Worm (Caenorhabditis elegans) whole organism, L3 larva: ENCODE results near the gene C56G2.15.

Source experiments
- R02D3.7 ChIP-seq: fragments of 150-350 bp; optimal IDR thresholded peaks from 2 replicates; lab custom pipeline; 2014; ENCODE audit warnings: missing biosample characterization, missing genetic modification characterization
- ZK546.5 ChIP-seq: sonication (generic microtip); optimal IDR thresholded peaks from 2 replicates; lab custom pipeline; 2017; ENCODE audit warnings: missing biosample characterization, missing genetic modification characterization
- aly-2 ChIP-seq: fragments of 150-350 bp; optimal IDR thresholded peaks from 2 replicates; lab custom pipeline; 2014; ENCODE audit warnings: missing biosample characterization, missing genetic modification characterization
- ama-1 ChIP-seq: fragments of 150-350 bp; optimal IDR thresholded peaks from 2 replicates; lab custom pipeline; 2018
- ceh-16 ChIP-seq: sonication (generic microtip); optimal IDR thresholded peaks from 2 replicates; lab custom pipeline; 2017; ENCODE audit warnings: missing biosample characterization, missing genetic modification characterization
- ceh-28 ChIP-seq: fragments of 150-350 bp; optimal IDR thresholded peaks from 2 replicates; lab custom pipeline; 2014; ENCODE audit warnings: missing biosample characterization, missing genetic modification reagents, missing genetic modification characterization
- ceh-82 ChIP-seq: fragments of 150-350 bp; optimal IDR thresholded peaks from 2 replicates; lab custom pipeline; 2014; ENCODE audit warnings: missing biosample characterization, missing genetic modification characterization
- daf-12 ChIP-seq: fragments of 150-350 bp; optimal IDR thresholded peaks from 2 replicates; lab custom pipeline; 2014; ENCODE audit warnings: missing biosample characterization, missing genetic modification reagents, missing genetic modification characterization
- egl-27 ChIP-seq: sonication (generic microtip); optimal IDR thresholded peaks from 4 replicates; lab custom pipeline; 2017; ENCODE audit warnings: missing biosample characterization, missing genetic modification reagents, missing genetic modification characterization
- egl-5 ChIP-seq: fragments of 150-350 bp; optimal IDR thresholded peaks from 2 replicates; lab custom pipeline; 2017; ENCODE audit warnings: missing biosample characterization, missing genetic modification reagents, missing genetic modification characterization, inconsistent platforms
- elt-1 ChIP-seq: fragments of 150-350 bp; optimal IDR thresholded peaks from 2 replicates; lab custom pipeline; 2014; ENCODE audit warnings: missing biosample characterization, missing genetic modification characterization
- elt-2 ChIP-seq: sonication (generic microtip); optimal IDR thresholded peaks from 2 replicates; lab custom pipeline; 2016; ENCODE audit warnings: missing genetic modification reagents, mild to moderate bottlenecking, missing genetic modification characterization, missing compliant biosample characterization
- elt-3 ChIP-seq, 3 experiments: fragments of 150-350 bp in 1 of 3; sonication (generic microtip) in 2 of 3; optimal IDR thresholded peaks; 2 replicates in 2 of 3; 4 replicates in 1 of 3; lab custom pipeline; 2014 to 2017; ENCODE audit warnings: missing biosample characterization in 3 of 3, missing genetic modification characterization in 3 of 3
- eor-1 ChIP-seq, 2 experiments: fragments of 150-350 bp; optimal IDR thresholded peaks; 2 replicates each; lab custom pipeline; 2014 to 2018; ENCODE audit warnings: missing biosample characterization in 2 of 2, missing genetic modification characterization in 2 of 2
- fkh-10 ChIP-seq: sonication (generic microtip); optimal IDR thresholded peaks from 2 replicates; lab custom pipeline; 2017; ENCODE audit warnings: missing biosample characterization, missing genetic modification reagents, missing genetic modification characterization
- fos-1 ChIP-seq: fragments of 150-350 bp; optimal IDR thresholded peaks from 2 replicates; lab custom pipeline; 2014; ENCODE audit warnings: missing biosample characterization, missing genetic modification characterization
- hmg-11 ChIP-seq: sonication (generic microtip); optimal IDR thresholded peaks from 2 replicates; lab custom pipeline; 2016; ENCODE audit warnings: missing genetic modification characterization, missing compliant biosample characterization
- jun-1 ChIP-seq: fragments of 150-350 bp; optimal IDR thresholded peaks from 2 replicates; lab custom pipeline; 2014; ENCODE audit warnings: missing biosample characterization, missing genetic modification reagents, missing genetic modification characterization
- lin-15B ChIP-seq: fragments of 150-350 bp; optimal IDR thresholded peaks from 2 replicates; lab custom pipeline; 2014; ENCODE audit warnings: missing biosample characterization, missing genetic modification characterization
- lin-39 ChIP-seq: fragments of 150-350 bp; optimal IDR thresholded peaks from 2 replicates; lab custom pipeline; 2018; ENCODE audit warnings: missing biosample characterization, missing genetic modification reagents, missing genetic modification characterization
- lsy-12 ChIP-seq: sonication (generic microtip); optimal IDR thresholded peaks from 2 replicates; lab custom pipeline; 2016; ENCODE audit warnings: mild to moderate bottlenecking, missing genetic modification characterization, missing compliant biosample characterization
- mdl-1 ChIP-seq: fragments of 150-350 bp; optimal IDR thresholded peaks from 2 replicates; lab custom pipeline; 2014; ENCODE audit warnings: missing biosample characterization, missing genetic modification characterization
- mml-1 ChIP-seq: fragments of 150-350 bp; sonication (generic microtip); optimal IDR thresholded peaks from 3 replicates; lab custom pipeline; 2014; ENCODE audit warnings: missing biosample characterization, missing genetic modification characterization
- nfya-1 ChIP-seq: sonication (generic microtip); optimal IDR thresholded peaks from 2 replicates; lab custom pipeline; 2017; ENCODE audit warnings: missing genetic modification characterization, mild to moderate bottlenecking, missing compliant biosample characterization, antibody characterized with exemption, moderate library complexity; ENCODE audit not compliant: insufficient read depth
- nhr-11 ChIP-seq: fragments of 150-350 bp; optimal IDR thresholded peaks from 2 replicates; lab custom pipeline; 2014; ENCODE audit warnings: missing biosample characterization, missing genetic modification characterization
- nhr-12 ChIP-seq: fragments of 150-350 bp; optimal IDR thresholded peaks from 2 replicates; lab custom pipeline; 2014; ENCODE audit warnings: missing biosample characterization, missing genetic modification characterization
- nhr-23 ChIP-seq: fragments of 150-350 bp; optimal IDR thresholded peaks from 2 replicates; lab custom pipeline; 2014; ENCODE audit warnings: missing biosample characterization, missing genetic modification reagents, missing genetic modification characterization
- nhr-237 ChIP-seq: fragments of 150-350 bp; optimal IDR thresholded peaks from 2 replicates; lab custom pipeline; 2014; ENCODE audit warnings: missing biosample characterization, missing genetic modification characterization
- nhr-25 ChIP-seq: sonication (generic microtip); optimal IDR thresholded peaks from 2 replicates; lab custom pipeline; 2017; ENCODE audit warnings: missing biosample characterization, missing genetic modification characterization
- nhr-28 ChIP-seq: fragments of 150-350 bp; optimal IDR thresholded peaks from 2 replicates; lab custom pipeline; 2014; ENCODE audit warnings: missing biosample characterization, missing genetic modification characterization
- nhr-43 ChIP-seq: sonication (generic microtip); optimal IDR thresholded peaks from 2 replicates; lab custom pipeline; 2016; ENCODE audit warnings: mild to moderate bottlenecking, missing genetic modification characterization, missing compliant biosample characterization; ENCODE audit not compliant: poor library complexity, severe bottlenecking
- nhr-67 ChIP-seq: fragments of 150-350 bp; optimal IDR thresholded peaks from 2 replicates; lab custom pipeline; 2014; ENCODE audit warnings: missing biosample characterization, missing genetic modification characterization
- nhr-76 ChIP-seq: fragments of 150-350 bp; sonication (generic microtip); optimal IDR thresholded peaks from 5 replicates; lab custom pipeline; 2014; ENCODE audit warnings: missing biosample characterization, missing genetic modification characterization
- nhr-77 ChIP-seq: fragments of 150-350 bp; optimal IDR thresholded peaks from 2 replicates; lab custom pipeline; 2014; ENCODE audit warnings: missing biosample characterization, missing genetic modification characterization
- pha-4 ChIP-seq: fragments of 150-350 bp; optimal IDR thresholded peaks from 2 replicates; lab custom pipeline; 2014; ENCODE audit warnings: missing biosample characterization, missing genetic modification reagents, missing genetic modification characterization
- pqm-1 ChIP-seq: fragments of 150-350 bp; optimal IDR thresholded peaks from 2 replicates; lab custom pipeline; 2017; ENCODE audit warnings: missing biosample characterization, missing genetic modification characterization, inconsistent platforms
- sea-2 ChIP-seq: fragments of 150-350 bp; sonication (generic microtip); optimal IDR thresholded peaks from 4 replicates; lab custom pipeline; 2014; ENCODE audit warnings: missing biosample characterization, missing genetic modification reagents, missing genetic modification characterization
- skn-1 ChIP-seq: fragments of 150-350 bp; optimal IDR thresholded peaks from 2 replicates; lab custom pipeline; 2014; ENCODE audit warnings: missing biosample characterization, missing genetic modification characterization
- snpc-4 ChIP-seq: fragments of 150-350 bp; optimal IDR thresholded peaks from 2 replicates; lab custom pipeline; 2014; ENCODE audit warnings: missing biosample characterization, missing genetic modification characterization
- tbx-2 ChIP-seq: sonication (generic microtip); optimal IDR thresholded peaks from 2 replicates; lab custom pipeline; 2016; ENCODE audit warnings: mild to moderate bottlenecking, missing genetic modification characterization, missing compliant biosample characterization
- unc-39 ChIP-seq: sonication (generic microtip); optimal IDR thresholded peaks from 4 replicates; lab custom pipeline; 2017; ENCODE audit warnings: missing biosample characterization, missing genetic modification characterization
- unc-62 ChIP-seq: fragments of 150-350 bp; sonication (generic microtip); optimal IDR thresholded peaks from 4 replicates; lab custom pipeline; 2014; ENCODE audit warnings: missing biosample characterization, missing genetic modification reagents, missing genetic modification characterization
- zag-1 ChIP-seq: fragments of 150-350 bp; optimal IDR thresholded peaks from 2 replicates; lab custom pipeline; 2014; ENCODE audit warnings: missing biosample characterization, missing genetic modification characterization
- ztf-11 ChIP-seq: fragments of 150-350 bp; optimal IDR thresholded peaks from 2 replicates; lab custom pipeline; 2014; ENCODE audit warnings: missing biosample characterization, missing genetic modification characterization
- ztf-4 ChIP-seq: fragments of 150-350 bp; optimal IDR thresholded peaks from 2 replicates; lab custom pipeline; 2014; ENCODE audit warnings: missing biosample characterization, missing genetic modification characterization

C56G2.15 gene

DNA sequence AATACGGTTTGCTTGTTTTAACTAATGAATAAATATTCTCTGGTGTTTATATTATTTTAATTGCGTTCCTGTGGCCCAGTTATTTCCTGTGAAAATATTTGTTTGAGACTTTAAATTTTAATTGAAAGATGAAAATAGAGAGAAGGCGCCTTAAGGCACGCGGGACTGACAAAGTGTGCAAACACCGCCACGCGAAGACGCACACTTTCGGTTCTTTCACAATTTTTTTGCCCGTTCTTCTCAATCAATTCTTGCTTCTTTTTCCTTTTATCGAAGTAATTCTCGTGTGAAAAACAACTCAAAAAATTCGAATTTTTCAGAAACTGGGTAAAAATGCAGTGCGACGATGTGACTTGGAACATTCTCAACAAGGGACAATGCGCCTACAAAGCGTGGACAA lies 11.4 kb upstream of the C56G2.15 start, which contains the start of gene C16A3.6:
Gene C16A3.6 (plus strand): TSS at position 84 of the 400 bp plus-strand sequence.
- TF ChIP-seq R02D3.7 (tag; lab: Kevin White, UChicago): no peak
- TF ChIP-seq ama-1 (lab: Kevin White, UChicago): peak; percentile 75
- no peak for TF ChIP-seq unc-62 (GFP tag; lab: Kevin White, UChicago)
- no peak for TF ChIP-seq fos-1 (tag; lab: Kevin White, UChicago)
- peak; percentile 11 for TF ChIP-seq nhr-23 (tag; lab: Kevin White, UChicago)
- no peak for TF ChIP-seq aly-2 (tag; lab: Kevin White, UChicago)
- TF ChIP-seq ceh-82: no peak
- no peak for TF ChIP-seq skn-1 (tag; lab: Kevin White, UChicago)
- peak; percentile 37 for TF ChIP-seq nfya-1 (tag; lab: Kevin White, UChicago)
- TF ChIP-seq nhr-12 (tag; lab: Kevin White, UChicago): no peak
- no peak for TF ChIP-seq elt-3 (tag; optimal IDR thresholded peaks at IDR 0.05; lab: Kevin White, UChicago)
- no peak for TF ChIP-seq ztf-4 (tag; lab: Kevin White, UChicago)
- no peak for TF ChIP-seq eor-1 (tag; optimal IDR thresholded peaks at IDR 0.05; lab: Kevin White, UChicago)
- TF ChIP-seq hmg-11: peak; percentile 32
- TF ChIP-seq pha-4 (tag; lab: Kevin White, UChicago): peak; percentile 40
- no peak for TF ChIP-seq nhr-28
- TF ChIP-seq elt-2 (tag; lab: Kevin White, UChicago): peak; percentile 14

ce11 chrIII:6374947-6375415 lies 7.3 kb upstream of the C56G2.15 start, which contains the start of the genes rps-13 and nfx-1:
Gene rps-13, minus strand, starts transcription at chrIII:6374997.
Gene nfx-1, plus strand, starts transcription at chrIII:6375379.
- TF ChIP-seq lsy-12 (tag; lab: Kevin White, UChicago): no peak
- TF ChIP-seq skn-1 (tag; lab: Kevin White, UChicago): peak; percentile 73
- no peak for TF ChIP-seq ama-1 (lab: Kevin White, UChicago)
- peak; percentile 43 for TF ChIP-seq R02D3.7 (tag; lab: Kevin White, UChicago)
- TF ChIP-seq nhr-12 (tag; lab: Kevin White, UChicago): no peak
- TF ChIP-seq ceh-28 (tag; lab: Kevin White, UChicago): peak; percentile 50
- no peak for TF ChIP-seq ceh-16 (tag; lab: Kevin White, UChicago)
- TF ChIP-seq mdl-1: no peak
- TF ChIP-seq nfya-1 (tag; lab: Kevin White, UChicago): peak; percentile 97
- peak; percentile 52 for TF ChIP-seq hmg-11
- TF ChIP-seq tbx-2 (tag; lab: Kevin White, UChicago): no peak
- TF ChIP-seq nhr-77 (tag; lab: Kevin White, UChicago): no peak
- no peak for TF ChIP-seq daf-12 (tag; lab: Kevin White, UChicago)
- peak; percentile 83 for TF ChIP-seq lin-15B (tag; lab: Kevin White, UChicago)
- TF ChIP-seq aly-2 (tag; lab: Kevin White, UChicago): no peak
- no peak for TF ChIP-seq nhr-67 (tag; lab: Kevin White, UChicago)
- TF ChIP-seq fkh-10 (GFP tag; lab: Kevin White, UChicago): no peak
- no peak for TF ChIP-seq jun-1 (tag; lab: Kevin White, UChicago)
- no peak for TF ChIP-seq mml-1
- no peak for TF ChIP-seq ZK546.5 (tag; lab: Kevin White, UChicago)
- TF ChIP-seq nhr-11 (tag; lab: Kevin White, UChicago): peak; percentile 40
- TF ChIP-seq lin-39: peak; percentile 84
- TF ChIP-seq nhr-28: no peak
- TF ChIP-seq eor-1 (tag; optimal IDR thresholded peaks at IDR 0.05; lab: Kevin White, UChicago): no peak
- TF ChIP-seq elt-1 (tag; lab: Kevin White, UChicago): no peak
- TF ChIP-seq egl-5: peak; percentile 58
- TF ChIP-seq zag-1 (tag; lab: Kevin White, UChicago): no peak
- TF ChIP-seq nhr-237 (tag; lab: Kevin White, UChicago): no peak
- peak; percentile 92 for TF ChIP-seq nhr-23 (tag; lab: Kevin White, UChicago)
- no peak for TF ChIP-seq egl-27 (tag; lab: Kevin White, UChicago)
- peak; percentile 78 for TF ChIP-seq nhr-43 (tag; lab: Kevin White, UChicago)
- TF ChIP-seq ztf-4 (tag; lab: Kevin White, UChicago): no peak
- TF ChIP-seq ztf-11 (tag; lab: Kevin White, UChicago): no peak
- peak; percentile 94 for TF ChIP-seq pha-4 (tag; lab: Kevin White, UChicago)
- no peak for TF ChIP-seq nhr-76 (tag; lab: Kevin White, UChicago)
- no peak for TF ChIP-seq snpc-4 (tag; lab: Kevin White, UChicago)
- TF ChIP-seq unc-39 (tag; lab: Kevin White, UChicago): no peak
- no peak for TF ChIP-seq sea-2 (GFP tag; lab: Kevin White, UChicago)
- TF ChIP-seq unc-62 (GFP tag; lab: Kevin White, UChicago): no peak
- peak; percentile 34 for TF ChIP-seq pqm-1 (tag; lab: Kevin White, UChicago)
- TF ChIP-seq nhr-25 (tag; lab: Kevin White, UChicago): peak; percentile 82
- TF ChIP-seq elt-2 (tag; lab: Kevin White, UChicago): peak; percentile 51
